Worm (Caenorhabditis elegans): ENCODE results near the gene ssu-2.

Gene ssu-2

DNA sequence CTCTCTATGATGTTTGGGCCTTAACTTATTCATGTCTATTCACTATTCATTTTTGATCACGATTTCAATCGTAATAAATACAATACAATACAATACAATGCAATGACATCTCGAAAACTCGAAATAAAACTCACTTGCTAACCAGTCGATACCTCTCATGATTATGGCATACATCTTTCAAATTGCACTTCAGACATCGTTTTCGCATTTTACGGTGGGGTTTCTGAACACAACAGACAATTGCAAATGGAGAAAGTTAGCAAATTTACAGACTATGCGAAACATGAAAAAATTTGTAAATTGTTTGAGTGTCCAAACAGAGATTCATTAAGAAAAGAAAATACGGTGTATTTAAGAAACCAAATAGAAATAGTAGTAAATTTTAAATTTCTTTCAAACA, 22.4 kb downstream of the ssu-2 start, which contains the start of gene paqr-3:
paqr-3 (minus strand) TSS at position 210 of the 400 bp plus-strand sequence.
- TF ChIP-seq attf-6 (GFP tag; IDR thresholded peaks at IDR 0.05), result peak; percentile 81
- no peak for TF ChIP-seq lin-26 (GFP tag; IDR thresholded peaks at IDR 0.05)
- no peak for TF ChIP-seq snpc-4 (GFP tag; optimal IDR thresholded peaks at IDR 0.05)
- peak in 2 of 4 experiments; percentile 32 to 57 for TF ChIP-seq snpc-4 (tag; optimal IDR thresholded peaks at IDR 0.05)

DNA sequence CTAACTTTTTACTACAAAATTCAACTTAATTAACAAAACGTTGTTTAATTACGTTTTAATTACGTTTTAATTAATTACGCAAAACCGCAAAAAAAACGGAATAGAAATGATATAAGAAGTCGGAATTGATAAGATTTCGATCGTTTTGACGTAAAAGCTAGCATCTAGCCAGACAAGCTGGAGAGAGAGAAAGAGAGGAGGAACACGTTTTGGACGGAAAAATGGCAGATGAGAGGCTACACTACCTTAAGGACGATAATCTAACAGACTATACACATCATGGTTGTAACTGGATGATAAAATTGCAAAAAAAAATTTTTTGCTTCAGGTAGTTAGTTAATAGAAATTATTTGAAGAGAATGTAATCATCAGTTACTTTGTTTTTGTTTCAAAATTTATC, 23.1 kb downstream of the ssu-2 start:
- TF ChIP-seq ceh-27 (GFP tag; optimal IDR thresholded peaks at IDR 0.05) (no peak), lin-26 (GFP tag; IDR thresholded peaks at IDR 0.05) (no peak), madf-3 (GFP tag; IDR thresholded peaks at IDR 0.05) (no peak), snpc-4 (GFP tag; optimal IDR thresholded peaks at IDR 0.05) (no peak), snpc-4 (tag; optimal IDR thresholded peaks at IDR 0.05) (no peak), ztf-22 (GFP tag; optimal IDR thresholded peaks at IDR 0.05) (no peak), nfyb-1 (GFP tag; IDR thresholded peaks at IDR 0.05) (no peak), madf-10 (tag; optimal IDR thresholded peaks at IDR 0.05) (no peak), ceh-58 (GFP tag; IDR thresholded peaks at IDR 0.05) (no peak), mcd-1 (GFP tag; IDR thresholded peaks at IDR 0.05) (no peak)

ce11 chrIV:14385140-14385539, 24.1 kb downstream of the ssu-2 start:
- TF ChIP-seq snpc-4 (GFP tag; optimal IDR thresholded peaks at IDR 0.05) (no peak), snpc-4 (tag; optimal IDR thresholded peaks at IDR 0.05) (peak in 2 of 4 experiments; percentile 9 to 30), F23B12.7 (tag; optimal IDR thresholded peaks at IDR 0.05; ENCODE audit: insufficient read depth) (no peak), dpff-1 (tag; optimal IDR thresholded peaks at IDR 0.05) (no peak), madf-8 (GFP tag; conservative IDR thresholded peaks at IDR 0.05) (no peak)

- TF ChIP-seq attf-6 (GFP tag; IDR thresholded peaks at IDR 0.05), result peak; percentile 94
- peak; percentile 42; the same call in 1 of the 2 replicates for TF ChIP-seq pbrm-1 (GFP tag; IDR thresholded peaks at IDR 0.05)
- peak; percentile 75 for TF ChIP-seq hmg-1.2 (GFP tag; IDR thresholded peaks at IDR 0.05)
- peak; percentile 52 for TF ChIP-seq ceh-100 (GFP tag; IDR thresholded peaks at IDR 0.05)
- no peak for TF ChIP-seq F22D6.2 (tag; optimal IDR thresholded peaks at IDR 0.05)
- TF ChIP-seq egrh-3 (GFP tag; IDR thresholded peaks at IDR 0.05), result peak; percentile 37; the same call in 1 of the 2 replicates
- peak; percentile 48 for TF ChIP-seq snpc-1.1 (tag; optimal IDR thresholded peaks at IDR 0.05; ENCODE audit: insufficient read depth)
- TF ChIP-seq madf-3 (GFP tag; IDR thresholded peaks at IDR 0.05), result no peak
- peak; percentile 65 for TF ChIP-seq snpc-4 (GFP tag; optimal IDR thresholded peaks at IDR 0.05)
- TF ChIP-seq snpc-4 (tag; optimal IDR thresholded peaks at IDR 0.05), result peak; percentile 23 to 93 (median 34)
- TF ChIP-seq B0336.3 (GFP tag; IDR thresholded peaks at IDR 0.05), result no peak
These were observed 26.9 kb downstream of the ssu-2 start for ce11 chrIV:14387766-14388553.

- TF ChIP-seq sdz-38 (tag; optimal IDR thresholded peaks at IDR 0.05), result no peak
These were observed 28.0 kb downstream of the ssu-2 start for ce11 chrIV:14389070-14389469.

DNA sequence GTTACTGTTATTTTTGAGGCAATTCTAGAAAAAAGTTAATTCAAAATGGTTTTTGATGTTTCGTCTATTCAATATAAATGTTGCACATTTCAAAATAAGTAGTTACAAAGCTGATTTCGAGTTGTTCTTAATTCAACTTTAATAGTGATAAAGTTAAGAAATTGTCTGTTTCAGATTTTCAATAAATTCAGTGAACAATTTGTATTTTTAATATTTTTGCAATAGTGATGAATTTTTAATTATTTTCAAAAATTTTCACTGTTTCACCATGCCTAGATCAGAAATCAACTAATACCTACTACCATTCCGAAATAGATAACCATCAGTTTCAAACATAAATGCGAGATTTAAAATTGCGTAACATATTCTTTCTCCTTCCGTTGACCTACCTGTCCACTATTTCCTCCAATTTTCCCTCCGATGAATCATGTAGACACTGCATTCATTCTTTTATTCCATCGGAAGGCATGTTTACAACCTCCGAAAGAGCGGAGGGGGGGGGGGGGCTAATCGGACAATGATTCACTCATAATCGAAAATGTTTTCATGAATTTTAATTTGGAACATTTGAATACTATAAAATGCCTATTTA, 29.1 kb downstream of the ssu-2 start:
- TF ChIP-seq efl-1 (GFP tag; optimal IDR thresholded peaks at IDR 0.05) (no peak), snpc-4 (GFP tag; optimal IDR thresholded peaks at IDR 0.05) (no peak), snpc-4 (tag; optimal IDR thresholded peaks at IDR 0.05) (peak in 3 of 4 experiments; percentile 7 to 61 (median 40)), attf-6 (GFP tag; IDR thresholded peaks at IDR 0.05) (0 out of 2 replicates have a peak, but pooled peaks have one; percentile 43)

ce11 chrIV:14391268-14391667, 30.2 kb downstream of the ssu-2 start:
- TF ChIP-seq attf-6 (GFP tag; IDR thresholded peaks at IDR 0.05), result peak; percentile 83
- no peak for TF ChIP-seq snpc-4 (GFP tag; optimal IDR thresholded peaks at IDR 0.05)
- TF ChIP-seq snpc-4 (tag; optimal IDR thresholded peaks at IDR 0.05), result peak in 3 of 4 experiments; percentile 14 to 39 (median 32)
- TF ChIP-seq fkh-3 (tag; optimal IDR thresholded peaks at IDR 0.05), result no peak
- TF ChIP-seq madf-6 (GFP tag; IDR thresholded peaks at IDR 0.05), result no peak
- no peak for TF ChIP-seq F57C9.4 (tag; optimal IDR thresholded peaks at IDR 0.05)
- no peak for TF ChIP-seq dpl-1 (GFP tag; optimal IDR thresholded peaks at IDR 0.05)

Data from whole organism, young adult.